Fruit fly (Drosophila melanogaster): ENCODE measurements around the gene CG13251.

DNA sequence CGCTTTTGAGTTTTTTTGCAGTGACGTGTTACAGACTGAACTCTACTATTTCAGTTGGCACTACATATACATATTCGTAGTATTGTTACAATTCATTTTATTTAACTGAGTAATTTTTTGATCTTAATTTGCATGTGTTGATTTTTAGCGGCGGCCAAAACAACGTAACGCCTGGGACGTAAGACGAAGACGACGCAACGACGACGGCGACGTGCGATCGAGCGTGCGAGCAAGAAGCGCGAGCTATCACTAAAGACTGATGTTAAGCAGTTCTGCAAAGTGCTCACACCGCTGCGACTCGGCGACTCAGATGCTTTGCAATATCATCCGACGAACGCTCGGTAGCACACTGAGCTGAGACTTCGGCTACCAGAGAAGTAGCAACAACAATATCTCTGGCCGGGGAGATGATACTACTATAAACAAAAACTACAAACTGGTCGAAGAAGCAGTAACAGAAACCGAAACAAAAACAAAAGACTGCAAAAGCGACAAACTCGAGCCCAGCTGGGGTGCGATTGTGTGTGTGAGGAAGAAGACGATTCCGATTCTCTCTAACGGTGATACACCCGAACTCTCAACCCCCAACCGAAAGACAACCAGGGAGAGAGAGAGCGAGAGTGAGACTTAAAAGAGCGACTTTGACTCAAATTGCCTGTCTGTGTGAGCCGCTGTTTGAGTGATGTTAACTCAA lies 16.5 kb upstream of the CG13251 start, which contains the start of gene knrl:
- TF ChIP-seq fd85E (GFP tag; optimal IDR thresholded peaks at IDR 0.05) (no peak), OdsH (GFP tag; optimal IDR thresholded peaks at IDR 0.05) (no peak), Sox14 (GFP tag; optimal IDR thresholded peaks at IDR 0.05) (no peak), fkh (GFP tag; optimal IDR thresholded peaks at IDR 0.05) (no peak), Met (GFP tag; optimal IDR thresholded peaks at IDR 0.05) (no peak), Blimp-1 (GFP tag; optimal IDR thresholded peaks at IDR 0.05) (no peak), Hr39 (GFP tag; optimal IDR thresholded peaks at IDR 0.05) (no peak), CG16779 (tag; optimal IDR thresholded peaks at IDR 0.05) (no peak), topi (GFP tag; optimal IDR thresholded peaks at IDR 0.05) (no peak), CG11762 (GFP tag; optimal IDR thresholded peaks at IDR 0.05; ENCODE audit: insufficient read depth) (no peak)
